Worm (Caenorhabditis elegans): Measurements from ENCODE around the gene T24H7.2.
A peak's percentile ranks its signal among the peaks of the same experiment; 100 is the strongest.

Gene T24H7.2

ce11 chrII:6245199-6245702 lies 1.9 kb upstream of the T24H7.2 start, which contains the start of gene blos-4:
Gene blos-4 (plus strand): TSS chrII:6245249.
- TF ChIP-seq mls-2 (tag; optimal IDR thresholded peaks at IDR 0.05) (no peak), lin-32 (GFP tag; optimal IDR thresholded peaks at IDR 0.05) (no peak), ceh-83 (GFP tag; optimal IDR thresholded peaks at IDR 0.05) (no peak), elt-3 (tag; optimal IDR thresholded peaks at IDR 0.05) (no peak), hlh-1 (tag; optimal IDR thresholded peaks at IDR 0.05) (no peak), bed-3 (GFP tag; optimal IDR thresholded peaks at IDR 0.05) (no peak), unc-120 (tag; optimal IDR thresholded peaks at IDR 0.05; ENCODE audit: poor library complexity, severe bottlenecking) (no peak), unc-62 (GFP tag; optimal IDR thresholded peaks at IDR 0.05) (no peak), ceh-39 (tag; optimal IDR thresholded peaks at IDR 0.05) (no peak), nhr-12 (tag; optimal IDR thresholded peaks at IDR 0.05) (no peak), zip-8 (tag; optimal IDR thresholded peaks at IDR 0.05) (no peak), mep-1 (tag; optimal IDR thresholded peaks at IDR 0.05) (no peak), ztf-11 (tag; optimal IDR thresholded peaks at IDR 0.05) (no peak), ces-1 (GFP tag; optimal IDR thresholded peaks at IDR 0.05) (no peak), ceh-43 (GFP tag; optimal IDR thresholded peaks at IDR 0.05) (no peak), blmp-1 (tag; optimal IDR thresholded peaks at IDR 0.05) (no peak), lsy-2 (tag; optimal IDR thresholded peaks at IDR 0.05) (no peak), mab-5 (tag; optimal IDR thresholded peaks at IDR 0.05) (no peak), elt-1 (tag; optimal IDR thresholded peaks at IDR 0.05; ENCODE audit: borderline replicate concordance, insufficient read depth) (no peak), tbx-8 (GFP tag; optimal IDR thresholded peaks at IDR 0.05) (no peak)

- TF ChIP-seq pha-4 (tag; optimal IDR thresholded peaks at IDR 0.05) (no peak), unc-39 (tag; optimal IDR thresholded peaks at IDR 0.05) (no peak), ceh-83 (GFP tag; optimal IDR thresholded peaks at IDR 0.05) (no peak), ceh-39 (tag; optimal IDR thresholded peaks at IDR 0.05) (no peak), sem-2 (GFP tag; optimal IDR thresholded peaks at IDR 0.05) (no peak), drap-1 (GFP tag; optimal IDR thresholded peaks at IDR 0.05) (no peak), lin-13 (tag; optimal IDR thresholded peaks at IDR 0.05) (no peak), ham-2 (GFP tag; optimal IDR thresholded peaks at IDR 0.05) (no peak), flh-1 (GFP tag; optimal IDR thresholded peaks at IDR 0.05) (no peak), bed-3 (GFP tag; optimal IDR thresholded peaks at IDR 0.05) (no peak), blmp-1 (tag; optimal IDR thresholded peaks at IDR 0.05) (no peak), lin-32 (GFP tag; optimal IDR thresholded peaks at IDR 0.05) (no peak)
Observed at ce11 chrII:6246054-6246453, 1.1 kb upstream of the T24H7.2 start, which contains the start of gene lelo-1. Gene lelo-1 (plus strand): TSS chrII:6246354.

ce11 chrII:6248029-6248428 lies 918 bp downstream of the T24H7.2 start:
- TF ChIP-seq zip-8 (tag; optimal IDR thresholded peaks at IDR 0.05) (no peak), ceh-39 (tag; optimal IDR thresholded peaks at IDR 0.05) (no peak), nhr-2 (tag; optimal IDR thresholded peaks at IDR 0.05) (no peak)

ce11 chrII:6248503-6248902 lies 1.4 kb downstream of the T24H7.2 start:
- TF ChIP-seq M03D4.4 (tag; optimal IDR thresholded peaks at IDR 0.05), result peak; percentile 88
- TF ChIP-seq ztf-11 (tag; optimal IDR thresholded peaks at IDR 0.05), result no peak
- TF ChIP-seq mep-1 (tag; optimal IDR thresholded peaks at IDR 0.05), result peak; percentile 23
- TF ChIP-seq unc-39 (tag; optimal IDR thresholded peaks at IDR 0.05), result peak; percentile 35
- TF ChIP-seq elt-1 (tag; optimal IDR thresholded peaks at IDR 0.05; ENCODE audit: borderline replicate concordance, insufficient read depth), result no peak
- TF ChIP-seq sem-2 (GFP tag; optimal IDR thresholded peaks at IDR 0.05), result peak; percentile 85
- peak; percentile 61 for TF ChIP-seq bed-3 (GFP tag; optimal IDR thresholded peaks at IDR 0.05)
- peak; percentile 91 for TF ChIP-seq mls-2 (tag; optimal IDR thresholded peaks at IDR 0.05)
- peak; percentile 89 for TF ChIP-seq lin-32 (GFP tag; optimal IDR thresholded peaks at IDR 0.05)
- peak; percentile 90 for TF ChIP-seq cnd-1 (tag; optimal IDR thresholded peaks at IDR 0.05)
- TF ChIP-seq ham-2 (GFP tag; optimal IDR thresholded peaks at IDR 0.05), result peak; percentile 79
- TF ChIP-seq nhr-2 (tag; optimal IDR thresholded peaks at IDR 0.05), result no peak
- TF ChIP-seq snpc-4 (tag; optimal IDR thresholded peaks at IDR 0.05), result no peak
- peak; percentile 65 for TF ChIP-seq pha-4 (tag; optimal IDR thresholded peaks at IDR 0.05)
- peak; percentile 88 for TF ChIP-seq drap-1 (GFP tag; optimal IDR thresholded peaks at IDR 0.05)
- peak; percentile 92 for TF ChIP-seq sptf-1 (tag; optimal IDR thresholded peaks at IDR 0.05)
- peak; percentile 93 for TF ChIP-seq ceh-83 (GFP tag; optimal IDR thresholded peaks at IDR 0.05)
- peak; percentile 82 for TF ChIP-seq unc-120 (tag; optimal IDR thresholded peaks at IDR 0.05; ENCODE audit: poor library complexity, severe bottlenecking)
- peak; percentile 50 for TF ChIP-seq lin-13 (tag; optimal IDR thresholded peaks at IDR 0.05)
- peak; percentile 74 for TF ChIP-seq ceh-43 (GFP tag; optimal IDR thresholded peaks at IDR 0.05)
- peak; percentile 91 for TF ChIP-seq tbx-8 (GFP tag; optimal IDR thresholded peaks at IDR 0.05)
- TF ChIP-seq flh-1 (GFP tag; optimal IDR thresholded peaks at IDR 0.05), result no peak
- TF ChIP-seq hlh-1 (tag; optimal IDR thresholded peaks at IDR 0.05), result peak; percentile 12
